Fruit fly (Drosophila melanogaster): Measurements from ENCODE around the gene RpL26.

DNA sequence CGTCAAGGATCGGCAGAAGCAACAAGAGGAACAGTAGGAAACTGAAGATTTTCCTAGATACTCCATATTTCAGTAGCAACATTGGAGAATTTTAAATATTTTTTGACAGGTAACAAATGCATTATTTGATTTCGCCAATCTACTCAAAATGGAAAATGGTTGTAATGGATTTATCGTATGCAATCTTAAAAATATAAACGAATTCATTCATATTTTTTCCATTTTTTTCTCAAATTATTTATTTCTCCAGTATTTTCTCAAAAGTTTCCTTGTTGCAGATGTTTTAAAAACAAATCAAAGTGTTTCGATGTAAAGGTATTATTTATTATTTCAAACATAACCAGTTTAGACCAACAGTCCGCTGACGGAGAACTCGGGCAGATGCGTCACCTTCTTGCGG is 21.5 kb downstream of the RpL26 start, which contains the start of gene CG18223:
- TF ChIP-seq psq (optimal IDR thresholded peaks at IDR 0.05) (no peak), h (optimal IDR thresholded peaks at IDR 0.05) (no peak), insv (optimal IDR thresholded peaks at IDR 0.05) (no peak), Sin3A (optimal IDR thresholded peaks at IDR 0.05) (no peak), Myc (optimal IDR thresholded peaks at IDR 0.05) (no peak), ttk (optimal IDR thresholded peaks at IDR 0.05) (no peak)
